2 worm cellular contexts compared by ENCODE assay signal in the genomic region with DNA sequence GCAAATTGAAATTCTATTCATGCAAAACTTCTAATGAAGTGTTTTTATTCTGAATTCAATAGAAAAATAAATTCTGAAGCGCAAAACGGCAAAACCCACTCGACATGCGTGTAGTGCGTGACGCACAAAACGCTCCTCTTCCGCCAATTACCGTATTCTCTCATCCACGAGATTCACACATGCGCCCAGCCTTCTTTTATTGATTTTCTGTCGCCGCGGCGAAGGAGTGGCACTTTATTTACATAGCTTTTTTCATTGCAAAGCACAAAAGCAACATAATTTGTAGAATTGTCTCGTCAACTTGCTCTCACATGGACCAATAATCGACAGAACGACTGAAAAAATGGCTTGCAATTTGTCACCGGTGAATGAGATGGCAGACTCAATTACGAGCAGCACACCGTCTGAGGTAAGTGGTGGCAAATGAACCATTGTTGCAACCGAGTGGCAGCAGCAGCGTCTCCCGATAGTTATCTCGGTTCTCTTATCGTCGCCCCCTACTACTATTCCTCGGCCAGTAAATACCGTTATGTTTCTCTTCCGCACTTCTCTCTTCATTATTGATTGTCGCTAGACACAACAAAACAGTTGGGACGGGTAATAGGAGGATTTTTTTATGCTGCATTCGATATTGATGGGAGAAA.
A peak's percentile ranks its signal among the peaks of the same experiment; 100 is the strongest.
TF ChIP-seq lines count a peak whose summit lies in the region.

unc-16 (plus strand) TSS at position 243 of the 644 bp plus-strand sequence.

TF ChIP-seq in whole organism, L1 larva, 84 proteins besides CTCF, POLR2A, EP300 and RAD21 (continued from another document):
- TF ChIP-seq ceh-63 (GFP tag; optimal IDR thresholded peaks at IDR 0.05; lab: Kevin White, UChicago), result peak; percentile 51
- peak; percentile 95 for TF ChIP-seq snu-23 (GFP tag; optimal IDR thresholded peaks at IDR 0.05; lab: Kevin White, UChicago)
- peak; percentile 90 for TF ChIP-seq nhr-20 (tag; optimal IDR thresholded peaks at IDR 0.05; lab: Kevin White, UChicago)
- TF ChIP-seq blmp-1 (tag; optimal IDR thresholded peaks at IDR 0.05; lab: Kevin White, UChicago), result peak; percentile 72
- no peak for TF ChIP-seq sptf-1 (tag; optimal IDR thresholded peaks at IDR 0.05; lab: Kevin White, UChicago)
- peak; percentile 80 for TF ChIP-seq ztf-4 (tag; optimal IDR thresholded peaks at IDR 0.05; lab: Kevin White, UChicago)
- peak; percentile 90 for TF ChIP-seq lin-13 (GFP tag; optimal IDR thresholded peaks at IDR 0.05; lab: Kevin White, UChicago)
- peak; percentile 83 for TF ChIP-seq ama-1 (optimal IDR thresholded peaks at IDR 0.05; lab: Kevin White, UChicago)
- peak; percentile 95 for TF ChIP-seq nhr-71 (tag; optimal IDR thresholded peaks at IDR 0.05; lab: Kevin White, UChicago)
- peak; percentile 67 for TF ChIP-seq nhr-90 (tag; optimal IDR thresholded peaks at IDR 0.05; lab: Kevin White, UChicago; ENCODE audit: poor library complexity)
- peak; percentile 86 for TF ChIP-seq lin-35 (GFP tag; optimal IDR thresholded peaks at IDR 0.05; lab: Kevin White, UChicago)
- TF ChIP-seq nhr-77 (tag; optimal IDR thresholded peaks at IDR 0.05; lab: Kevin White, UChicago), result peak; percentile 78
- TF ChIP-seq fkh-10 (GFP tag; optimal IDR thresholded peaks at IDR 0.05; lab: Kevin White, UChicago), result peak; percentile 65
- TF ChIP-seq tlp-1 (tag; optimal IDR thresholded peaks at IDR 0.05; lab: Kevin White, UChicago), result no peak
- no peak for TF ChIP-seq nhr-84 (tag; optimal IDR thresholded peaks at IDR 0.05; lab: Kevin White, UChicago)
- TF ChIP-seq alr-1 (tag; optimal IDR thresholded peaks at IDR 0.05; lab: Kevin White, UChicago; ENCODE audit: borderline replicate concordance), result no peak
- peak; percentile 8 for TF ChIP-seq efl-3 (GFP tag; optimal IDR thresholded peaks at IDR 0.05; lab: Kevin White, UChicago)
- TF ChIP-seq F16B12.6 (tag; optimal IDR thresholded peaks at IDR 0.05; lab: Kevin White, UChicago), result peak; percentile 69
- peak; percentile 73 for TF ChIP-seq snpc-4 (tag; optimal IDR thresholded peaks at IDR 0.05; lab: Kevin White, UChicago)
- peak; percentile 99 to 100 for TF ChIP-seq lsy-2 (tag; optimal IDR thresholded peaks at IDR 0.05; lab: Kevin White, UChicago)
- peak; percentile 78 for TF ChIP-seq zip-4 (GFP tag; optimal IDR thresholded peaks at IDR 0.05; lab: Kevin White, UChicago)
- TF ChIP-seq nhr-85 (tag; lab: Kevin White, UChicago), result peak; percentile 88
- peak; percentile 93 for TF ChIP-seq rnt-1 (tag; optimal IDR thresholded peaks at IDR 0.05; lab: Kevin White, UChicago)
- TF ChIP-seq egl-13 (tag; optimal IDR thresholded peaks at IDR 0.05; lab: Kevin White, UChicago), result peak; percentile 88
- peak; percentile 35 for TF ChIP-seq lin-39 (tag; optimal IDR thresholded peaks at IDR 0.05; lab: Kevin White, UChicago)
- no peak for TF ChIP-seq vab-15 (tag; optimal IDR thresholded peaks at IDR 0.05; lab: Kevin White, UChicago)
- no peak for TF ChIP-seq unc-62 (GFP tag; optimal IDR thresholded peaks at IDR 0.05; lab: Kevin White, UChicago)
- peak; percentile 67 for TF ChIP-seq ceh-88 (GFP tag; IDR thresholded peaks at IDR 0.05; lab: Robert Waterston, UW)
- peak; percentile 64 for TF ChIP-seq nhr-237 (tag; optimal IDR thresholded peaks at IDR 0.05; lab: Kevin White, UChicago)

TF ChIP-seq in whole organism, young adult, 124 proteins besides CTCF, POLR2A, EP300 and RAD21 (continued from another document):
- no peak for TF ChIP-seq F22D6.2 (tag; optimal IDR thresholded peaks at IDR 0.05; lab: Kevin White, UChicago)
- TF ChIP-seq attf-5 (GFP tag; optimal IDR thresholded peaks at IDR 0.05; lab: Kevin White, UChicago), result peak; percentile 89
- TF ChIP-seq rec-8 (tag; optimal IDR thresholded peaks at IDR 0.05; lab: Kevin White, UChicago), result no peak
- TF ChIP-seq Y53G8AR.9 (GFP tag; conservative IDR thresholded peaks at IDR 0.05; lab: Robert Waterston, UW), result 0 out of 2 replicates have a peak, but pooled peaks have one; percentile 17
- no peak for TF ChIP-seq nhr-27 (tag; optimal IDR thresholded peaks at IDR 0.05; lab: Kevin White, UChicago)
- peak; percentile 59 for TF ChIP-seq attf-3 (GFP tag; conservative IDR thresholded peaks at IDR 0.05; lab: Robert Waterston, UW)
- TF ChIP-seq snpc-3.4 (tag; optimal IDR thresholded peaks at IDR 0.05; lab: Kevin White, UChicago), result no peak
- TF ChIP-seq bed-2 (GFP tag; IDR thresholded peaks at IDR 0.05; lab: Robert Waterston, UW), result no peak
- peak; percentile 54 for TF ChIP-seq ztf-18 (tag; optimal IDR thresholded peaks at IDR 0.05; lab: Kevin White, UChicago)
- no peak for TF ChIP-seq dpff-1 (tag; optimal IDR thresholded peaks at IDR 0.05; lab: Kevin White, UChicago)
- no peak for TF ChIP-seq him-1 (tag; optimal IDR thresholded peaks at IDR 0.05; lab: Kevin White, UChicago)
- TF ChIP-seq nhr-90 (tag; optimal IDR thresholded peaks at IDR 0.05; lab: Kevin White, UChicago), result no peak
- TF ChIP-seq fkh-3 (tag; optimal IDR thresholded peaks at IDR 0.05; lab: Kevin White, UChicago), result no peak
- peak; percentile 88 for TF ChIP-seq ceh-27 (GFP tag; optimal IDR thresholded peaks at IDR 0.05; lab: Kevin White, UChicago)
- TF ChIP-seq ceh-91 (GFP tag; IDR thresholded peaks at IDR 0.05; lab: Robert Waterston, UW), result no peak
- TF ChIP-seq madf-6 (GFP tag; IDR thresholded peaks at IDR 0.05; lab: Robert Waterston, UW), result no peak; the same call in 1 of the 2 replicates
- TF ChIP-seq aptf-3 (GFP tag; IDR thresholded peaks at IDR 0.05; lab: Robert Waterston, UW), result no peak
- TF ChIP-seq snpc-4 (GFP tag; optimal IDR thresholded peaks at IDR 0.05; lab: Kevin White, UChicago), result no peak
- peak in 3 of 4 experiments; percentile 32 to 55 (median 52) for TF ChIP-seq snpc-4 (tag; optimal IDR thresholded peaks at IDR 0.05; lab: Kevin White, UChicago)
- no peak for TF ChIP-seq F52B5.7 (tag; optimal IDR thresholded peaks at IDR 0.05; lab: Kevin White, UChicago)
- no peak for TF ChIP-seq chd-7 (tag; optimal IDR thresholded peaks at IDR 0.05; lab: Kevin White, UChicago)
- TF ChIP-seq hmg-20 (GFP tag; IDR thresholded peaks at IDR 0.05; lab: Robert Waterston, UW), result no peak
- 0 out of 2 replicates have a peak, but pooled peaks have one; percentile 36 for TF ChIP-seq C17E4.6 (GFP tag; IDR thresholded peaks at IDR 0.05; lab: Robert Waterston, UW)
- TF ChIP-seq K12H6.12 (tag; optimal IDR thresholded peaks at IDR 0.05; lab: Kevin White, UChicago), result peak; percentile 72
- no peak for TF ChIP-seq gei-17 (GFP tag; optimal IDR thresholded peaks at IDR 0.05; lab: Kevin White, UChicago)
- peak; percentile 89 for TF ChIP-seq mcd-1 (GFP tag; IDR thresholded peaks at IDR 0.05; lab: Robert Waterston, UW)
TF ChIP-seq in whole organism, young adult: peak in this region for 43.
